Fruit fly (Drosophila melanogaster) whole organism, embryonic: Measurements from ENCODE around the gene Z600.

Experiments
- Ada2b ChIP-seq: fragments of 200-800 bp; sonication (Bioruptor generic); IDR thresholded peaks from 2 replicates; pipeline ENCODE4 v1.3.6; 2022; ENCODE audit warnings: missing biosample characterization, missing genetic modification characterization
- CG10209 ChIP-seq: fragments of 200-800 bp; sonication (Bioruptor generic); optimal IDR thresholded peaks from 3 replicates; lab custom pipeline; 2017; ENCODE audit warnings: missing biosample characterization, mild to moderate bottlenecking, missing genetic modification characterization, missing genetic modification reagents
- CG1024 ChIP-seq: fragments of 200-800 bp; sonication (Bioruptor generic); IDR thresholded peaks from 2 replicates; pipeline ENCODE4 v1.3.6; 2022; ENCODE audit warnings: missing biosample characterization, missing genetic modification characterization
- CG10979 ChIP-seq: fragments of 200-800 bp; sonication (Bioruptor generic); optimal IDR thresholded peaks from 2 replicates; lab custom pipeline; 2018; ENCODE audit warnings: missing biosample characterization, mild to moderate bottlenecking, missing genetic modification characterization, moderate library complexity
- CG12155 ChIP-seq: fragments of 200-800 bp; sonication (Bioruptor generic); optimal IDR thresholded peaks from 3 replicates; lab custom pipeline; 2016; ENCODE audit warnings: missing biosample characterization, missing genetic modification characterization
- CG12744 ChIP-seq: fragments of 200-800 bp; sonication (Bioruptor generic); optimal IDR thresholded peaks from 2 replicates; lab custom pipeline; 2016; ENCODE audit warnings: missing biosample characterization, missing genetic modification characterization
- CG17186 ChIP-seq: fragments of 200-800 bp; sonication (Bioruptor generic); optimal IDR thresholded peaks from 3 replicates; lab custom pipeline; 2017; ENCODE audit warnings: missing biosample characterization, missing genetic modification reagents, missing genetic modification characterization
- CG1792 ChIP-seq: fragments of 200-800 bp; sonication (Bioruptor generic); optimal IDR thresholded peaks from 2 replicates; lab custom pipeline; 2016; ENCODE audit warnings: missing biosample characterization, missing genetic modification characterization
- CG3065 ChIP-seq: fragments of 200-800 bp; sonication (Bioruptor generic); optimal IDR thresholded peaks from 2 replicates; lab custom pipeline; 2016; ENCODE audit warnings: missing biosample characterization, missing genetic modification characterization
- CG33557 ChIP-seq: fragments of 200-800 bp; sonication (Bioruptor generic); optimal IDR thresholded peaks from 2 replicates; lab custom pipeline; 2019; ENCODE audit warnings: missing biosample characterization, mild to moderate bottlenecking, missing genetic modification characterization, moderate library complexity
- CG34376 ChIP-seq: fragments of 200-800 bp; sonication (Bioruptor generic); optimal IDR thresholded peaks from 2 replicates; lab custom pipeline; 2018; ENCODE audit warnings: missing biosample characterization, mild to moderate bottlenecking, missing genetic modification characterization
- CG43689 ChIP-seq: fragments of 200-800 bp; sonication (Bioruptor generic); IDR thresholded peaks from 2 replicates; pipeline ENCODE4 v1.3.6; 2022; ENCODE audit warnings: missing biosample characterization, missing genetic modification characterization
- CG5953 ChIP-seq: fragments of 200-800 bp; sonication (Bioruptor generic); IDR thresholded peaks from 2 replicates; pipeline ENCODE4 v1.3.6; 2022; ENCODE audit warnings: missing biosample characterization, missing genetic modification characterization
- CG6175 ChIP-seq: fragments of 200-800 bp; sonication (Bioruptor generic); IDR thresholded peaks from 3 replicates; pipeline ENCODE4 v1.3.6; 2022; ENCODE audit warnings: missing biosample characterization, missing genetic modification characterization
- CG6272 ChIP-seq: fragments of 200-800 bp; sonication (Bioruptor generic); IDR thresholded peaks from 2 replicates; pipeline ENCODE4 v1.3.6; 2022; ENCODE audit warnings: missing biosample characterization, missing genetic modification characterization
- CG6683 ChIP-seq: fragments of 200-800 bp; sonication (Bioruptor generic); optimal IDR thresholded peaks from 2 replicates; lab custom pipeline; 2017; ENCODE audit warnings: missing biosample characterization, mild to moderate bottlenecking, missing genetic modification characterization, missing genetic modification reagents
- CG8089 ChIP-seq: fragments of 200-800 bp; sonication (Bioruptor generic); optimal IDR thresholded peaks from 3 replicates; lab custom pipeline; 2016; ENCODE audit warnings: missing biosample characterization, missing genetic modification characterization
- CG8388 ChIP-seq: fragments of 200-800 bp; sonication (Bioruptor generic); optimal IDR thresholded peaks from 2 replicates; lab custom pipeline; 2019; ENCODE audit warnings: missing biosample characterization, mild to moderate bottlenecking, missing genetic modification characterization, moderate library complexity
- D19A ChIP-seq: fragments of 200-800 bp; optimal IDR thresholded peaks from 3 replicates; lab custom pipeline; 2019; ENCODE audit warnings: missing biosample characterization, mild to moderate bottlenecking, missing genetic modification characterization, moderate library complexity
- Dip3 ChIP-seq: fragments of 200-800 bp; sonication (Bioruptor generic); optimal IDR thresholded peaks from 3 replicates; lab custom pipeline; 2016; ENCODE audit warnings: missing biosample characterization, missing genetic modification characterization
- ERR ChIP-seq: fragments of 200-800 bp; sonication (Bioruptor generic); optimal IDR thresholded peaks from 2 replicates; lab custom pipeline; 2016; ENCODE audit warnings: missing biosample characterization, missing genetic modification characterization
- H2.0 ChIP-seq: fragments of 200-800 bp; sonication (Bioruptor generic); IDR thresholded peaks from 2 replicates; pipeline ENCODE4 v1.3.6; 2022; ENCODE audit warnings: missing biosample characterization, missing genetic modification characterization
- HHEX ChIP-seq: fragments of 200-800 bp; sonication (Bioruptor generic); optimal IDR thresholded peaks from 3 replicates; lab custom pipeline; 2017; ENCODE audit warnings: missing biosample characterization, mild to moderate bottlenecking, missing genetic modification characterization, missing genetic modification reagents
- Max ChIP-seq: fragments of 200-800 bp; sonication (Bioruptor generic); optimal IDR thresholded peaks from 2 replicates; lab custom pipeline; 2016; ENCODE audit warnings: missing biosample characterization, mild to moderate bottlenecking, missing genetic modification characterization
- NfI ChIP-seq: fragments of 200-800 bp; sonication (Bioruptor generic); optimal IDR thresholded peaks from 3 replicates; lab custom pipeline; 2018; ENCODE audit warnings: missing biosample characterization, mild to moderate bottlenecking, missing genetic modification characterization, moderate library complexity
- Oaz ChIP-seq: fragments of 200-800 bp; sonication (Bioruptor generic); IDR thresholded peaks from 2 replicates; pipeline ENCODE4 v1.3.6; 2022; ENCODE audit warnings: missing biosample characterization, missing genetic modification characterization
- Ptx1 ChIP-seq: fragments of 200-800 bp; sonication (Bioruptor generic); IDR thresholded peaks from 2 replicates; pipeline ENCODE4 v1.3.6; 2022; ENCODE audit warnings: missing biosample characterization, missing genetic modification characterization
- Rfx ChIP-seq: fragments of 200-800 bp; sonication (Bioruptor generic); IDR thresholded peaks from 2 replicates; pipeline ENCODE4 v1.3.6; 2022; ENCODE audit warnings: missing biosample characterization, missing genetic modification characterization
- Sox102F ChIP-seq: fragments of 200-800 bp; sonication (Bioruptor generic); optimal IDR thresholded peaks from 2 replicates; lab custom pipeline; 2018; ENCODE audit warnings: missing biosample characterization, mild to moderate bottlenecking, missing genetic modification characterization, moderate library complexity
- Xrp1 ChIP-seq: fragments of 200-800 bp; sonication (Bioruptor generic); IDR thresholded peaks from 2 replicates; pipeline ENCODE4 v1.3.6; 2022; ENCODE audit warnings: missing biosample characterization, missing genetic modification characterization
- amos ChIP-seq: fragments of 200-800 bp; sonication (Bioruptor generic); IDR thresholded peaks from 2 replicates; pipeline ENCODE4 v1.3.6; 2022; ENCODE audit warnings: missing biosample characterization, missing genetic modification characterization; ENCODE audit not compliant: partially characterized antibody
- aop ChIP-seq: fragments of 200-800 bp; sonication (Bioruptor generic); IDR thresholded peaks from 2 replicates; pipeline ENCODE4 v1.3.6; 2022; ENCODE audit warnings: missing biosample characterization, missing genetic modification characterization
- bab2 ChIP-seq: fragments of 200-800 bp; sonication (Bioruptor generic); optimal IDR thresholded peaks from 2 replicates; lab custom pipeline; 2016; ENCODE audit warnings: missing biosample characterization, missing genetic modification characterization
- bbx ChIP-seq: fragments of 200-800 bp; sonication (Bioruptor generic); IDR thresholded peaks from 2 replicates; pipeline ENCODE4 v1.3.6; 2022; ENCODE audit warnings: missing biosample characterization, missing genetic modification characterization; ENCODE audit not compliant: partially characterized antibody
- cg ChIP-seq: fragments of 200-800 bp; sonication (Bioruptor generic); optimal IDR thresholded peaks from 3 replicates; lab custom pipeline; 2019; ENCODE audit warnings: missing biosample characterization, mild to moderate bottlenecking, missing genetic modification characterization, moderate library complexity
- croc ChIP-seq: fragments of 200-800 bp; sonication (Bioruptor generic); conservative IDR thresholded peaks from 3 replicates; pipeline ENCODE4 v1.3.6; 2022; ENCODE audit warnings: missing biosample characterization, missing genetic modification characterization
- cwo ChIP-seq: fragments of 200-800 bp; sonication (Bioruptor generic); optimal IDR thresholded peaks from 3 replicates; lab custom pipeline; 2017; ENCODE audit warnings: missing biosample characterization, missing genetic modification characterization, mild to moderate bottlenecking, moderate library complexity, missing genetic modification reagents
- dysf ChIP-seq: fragments of 200-800 bp; sonication (Bioruptor generic); IDR thresholded peaks from 3 replicates; pipeline ENCODE4 v1.3.6; 2022; ENCODE audit warnings: missing biosample characterization, missing genetic modification characterization
- fd3F ChIP-seq: fragments of 200-800 bp; sonication (Bioruptor generic); optimal IDR thresholded peaks from 2 replicates; lab custom pipeline; 2018; ENCODE audit warnings: missing biosample characterization, mild to moderate bottlenecking, missing genetic modification characterization, moderate library complexity
- gem ChIP-seq: fragments of 200-800 bp; sonication (Bioruptor generic); optimal IDR thresholded peaks from 2 replicates; lab custom pipeline; 2019; ENCODE audit warnings: missing biosample characterization, mild to moderate bottlenecking, missing genetic modification characterization, moderate library complexity
- h ChIP-seq: fragments of >200 bp; optimal IDR thresholded peaks from 2 replicates; lab custom pipeline; 2017
- her ChIP-seq: fragments of 200-800 bp; sonication (Bioruptor generic); optimal IDR thresholded peaks from 2 replicates; lab custom pipeline; 2016; ENCODE audit warnings: missing biosample characterization, missing genetic modification characterization
- hkb ChIP-seq, 2 experiments: fragments of 200-800 bp in 1 of 2; fragments of >200 bp in 1 of 2; sonication (Bioruptor generic) in 1 of 2; IDR thresholded peaks in 1 of 2; optimal IDR thresholded peaks in 1 of 2; 2 replicates each; pipeline versions ENCODE4 v1.3.6 to Lab custom; 2017 to 2022; ENCODE audit warnings: missing biosample characterization in 1 of 2, missing genetic modification characterization in 1 of 2
- nerfin-1 ChIP-seq: fragments of 200-800 bp; sonication (Bioruptor generic); optimal IDR thresholded peaks from 3 replicates; lab custom pipeline; 2019; ENCODE audit warnings: missing biosample characterization, mild to moderate bottlenecking, missing genetic modification characterization, moderate library complexity
- org-1 ChIP-seq: fragments of 200-800 bp; sonication (Bioruptor generic); optimal IDR thresholded peaks from 2 replicates; lab custom pipeline; 2017; ENCODE audit warnings: missing biosample characterization, missing genetic modification characterization
- sisA ChIP-seq: fragments of 200-800 bp; sonication (Bioruptor generic); IDR thresholded peaks from 2 replicates; pipeline ENCODE4 v1.3.6; 2022; ENCODE audit warnings: missing biosample characterization, missing genetic modification characterization
- stwl ChIP-seq: fragments of 200-800 bp; sonication (Bioruptor generic); optimal IDR thresholded peaks from 3 replicates; lab custom pipeline; 2018; ENCODE audit warnings: missing biosample characterization, mild to moderate bottlenecking, missing genetic modification characterization, moderate library complexity
- zfh1 ChIP-seq: fragments of 200-800 bp; sonication (Bioruptor generic); IDR thresholded peaks from 3 replicates; pipeline ENCODE4 v1.3.6; 2022; ENCODE audit warnings: missing biosample characterization, missing genetic modification characterization
- zfh2 ChIP-seq: fragments of 200-800 bp; sonication (Bioruptor generic); optimal IDR thresholded peaks from 2 replicates; lab custom pipeline; 2016; ENCODE audit warnings: missing biosample characterization, missing genetic modification characterization

The Z600 gene

DNA sequence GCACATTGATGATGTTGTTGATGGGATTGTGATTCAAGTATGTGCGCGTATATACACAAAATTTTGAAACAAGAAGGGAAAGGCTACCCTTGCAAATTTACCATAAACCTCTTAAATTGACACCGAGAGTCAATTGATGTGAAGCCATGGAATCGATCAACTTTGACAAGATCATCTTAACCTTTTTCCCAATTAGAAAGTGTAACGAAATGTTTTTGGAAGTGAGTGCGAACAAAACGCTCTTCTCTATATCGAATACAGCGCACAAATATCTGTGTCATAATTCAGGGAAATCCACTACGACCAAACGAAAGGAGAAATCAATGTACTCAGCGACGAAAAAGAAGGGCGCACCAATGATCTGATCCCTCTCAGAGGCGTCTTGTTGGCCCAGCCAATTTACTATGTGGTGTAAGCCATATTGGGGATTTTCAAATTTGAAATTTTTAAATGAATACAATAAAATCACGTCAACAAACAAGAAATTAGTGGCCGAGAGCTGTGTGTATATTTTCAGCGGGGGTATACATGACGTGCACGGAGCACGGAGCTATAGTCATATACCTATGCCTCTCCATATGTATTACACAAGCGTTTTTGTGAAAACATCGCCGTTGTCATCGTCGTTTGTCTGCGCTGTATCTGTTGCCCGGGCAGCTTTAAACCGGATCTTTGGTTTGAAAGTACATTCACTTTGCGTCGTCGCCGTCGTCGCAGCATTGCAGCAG is 24.7 kb downstream of the Z600 start (continued):
- no peak for TF ChIP-seq CG6175
- peak; percentile 29 for TF ChIP-seq CG1792 (GFP tag; lab: Kevin White, UChicago)
- TF ChIP-seq CG6683 (GFP tag; lab: Kevin White, UChicago) = no peak
- no peak; the same call in 2 of the 3 replicates for TF ChIP-seq croc (GFP tag; lab: Robert Waterston, UW)
- no peak for TF ChIP-seq fd3F (GFP tag; lab: Kevin White, UChicago)
- peak; percentile 34 for TF ChIP-seq CG33557 (GFP tag; lab: Kevin White, UChicago)
- TF ChIP-seq CG12155 (GFP tag; lab: Kevin White, UChicago) = peak; percentile 1
- peak; percentile 1 for TF ChIP-seq Max (GFP tag; lab: Kevin White, UChicago)
- TF ChIP-seq CG6272 (GFP tag; lab: Robert Waterston, UW) = no peak
- peak; percentile 43 for TF ChIP-seq Rfx (GFP tag; lab: Robert Waterston, UW)
- TF ChIP-seq CG8388 (GFP tag; lab: Kevin White, UChicago) = peak; percentile 20
- peak; percentile 45 for TF ChIP-seq gem (tag; lab: Kevin White, UChicago)
- no peak for TF ChIP-seq amos (GFP tag; lab: Robert Waterston, UW)
- peak; percentile 46; the same call in 1 of the 2 replicates for TF ChIP-seq H2.0 (GFP tag; lab: Robert Waterston, UW)
- TF ChIP-seq cwo (GFP tag; lab: Kevin White, UChicago) = peak; percentile 5
- TF ChIP-seq stwl (tag; lab: Kevin White, UChicago) = no peak
- peak; percentile 20 for TF ChIP-seq CG10209 (GFP tag; lab: Kevin White, UChicago)
- peak; percentile 10 for TF ChIP-seq CG8089 (GFP tag; lab: Kevin White, UChicago)
- no peak for TF ChIP-seq h (lab: Kevin White, UChicago)
- peak; percentile 50 for TF ChIP-seq zfh2 (GFP tag; lab: Kevin White, UChicago)
- peak; percentile 20; the same call in 1 of the 3 replicates for TF ChIP-seq zfh1 (GFP tag; lab: Robert Waterston, UW)
- no peak for TF ChIP-seq Oaz (GFP tag; lab: Robert Waterston, UW)
- TF ChIP-seq HHEX = peak; percentile 40
- peak; percentile 53 for TF ChIP-seq dysf (GFP tag; lab: Robert Waterston, UW)
- no peak for TF ChIP-seq aop (GFP tag; lab: Robert Waterston, UW)
- TF ChIP-seq CG10979 (tag; lab: Kevin White, UChicago) = peak; percentile 39
- peak; percentile 33; the same call in 1 of the 2 replicates for TF ChIP-seq Ada2b (GFP tag; lab: Robert Waterston, UW)
- no peak for TF ChIP-seq ERR
- TF ChIP-seq Sox102F (GFP tag; lab: Kevin White, UChicago) = peak; percentile 58
- peak; percentile 36; the same call in 1 of the 2 replicates for TF ChIP-seq Ptx1 (GFP tag; lab: Robert Waterston, UW)
- TF ChIP-seq org-1 = peak; percentile 8
- TF ChIP-seq her = peak; percentile 34
- TF ChIP-seq CG5953 (GFP tag; lab: Robert Waterston, UW) = no peak
- TF ChIP-seq CG12744 = no peak
- peak; percentile 32 for TF ChIP-seq Dip3 (GFP tag; lab: Kevin White, UChicago)
- TF ChIP-seq hkb (optimal IDR thresholded peaks at IDR 0.05; lab: Kevin White, UChicago) = no peak
- TF ChIP-seq hkb (GFP tag; IDR thresholded peaks at IDR 0.05; lab: Robert Waterston, UW) = peak; percentile 27; the same call in 1 of the 2 replicates
- TF ChIP-seq nerfin-1 (tag; lab: Kevin White, UChicago) = peak; percentile 16
- no peak for TF ChIP-seq CG43689 (GFP tag; lab: Robert Waterston, UW)
- TF ChIP-seq cg (GFP tag; lab: Kevin White, UChicago) = no peak
- TF ChIP-seq NfI = peak; percentile 36
- TF ChIP-seq sisA (GFP tag; lab: Robert Waterston, UW) = peak; percentile 16; the same call in 1 of the 2 replicates
- peak; percentile 50 for TF ChIP-seq Xrp1
- TF ChIP-seq bbx (GFP tag; lab: Robert Waterston, UW) = no peak
- TF ChIP-seq D19A = peak; percentile 75
- no peak for TF ChIP-seq CG3065 (GFP tag; lab: Kevin White, UChicago)
- no peak for TF ChIP-seq CG34376 (GFP tag; lab: Kevin White, UChicago)
- TF ChIP-seq CG17186 = peak; percentile 30
- TF ChIP-seq CG1024 (GFP tag; lab: Robert Waterston, UW) = peak; percentile 49; the same call in 1 of the 2 replicates
- peak; percentile 33 for TF ChIP-seq bab2
